Fruit fly (Drosophila melanogaster) whole organism, embryonic: ENCODE data around the gene lectin-28C.

Source experiments
- Atf-2 ChIP-seq: fragments of 200-800 bp; sonication (Bioruptor generic); optimal IDR thresholded peaks from 2 replicates; lab custom pipeline; 2016; ENCODE audit warnings: missing biosample characterization, missing genetic modification characterization
- Awh ChIP-seq: fragments of 200-800 bp; sonication (Bioruptor generic); IDR thresholded peaks from 2 replicates; pipeline ENCODE4, ENCODE4 v1.3.6; 2022; ENCODE audit warnings: missing biosample characterization, missing genetic modification characterization
- CG12219 ChIP-seq: fragments of 200-800 bp; sonication (Bioruptor generic); optimal IDR thresholded peaks from 3 replicates; lab custom pipeline; 2018; ENCODE audit warnings: missing biosample characterization, mild to moderate bottlenecking, missing genetic modification characterization
- CG1233 ChIP-seq: fragments of 200-800 bp; sonication (Bioruptor generic); optimal IDR thresholded peaks from 4 replicates; lab custom pipeline; 2018; ENCODE audit warnings: missing biosample characterization, mild to moderate bottlenecking, missing genetic modification characterization
- CG12391 ChIP-seq: fragments of 200-800 bp; sonication (Bioruptor generic); optimal IDR thresholded peaks from 3 replicates; lab custom pipeline; 2018; ENCODE audit warnings: missing biosample characterization, mild to moderate bottlenecking, missing genetic modification characterization, moderate library complexity
- CG13894 ChIP-seq: fragments of 200-800 bp; sonication (Bioruptor generic); optimal IDR thresholded peaks from 3 replicates; lab custom pipeline; 2018; ENCODE audit warnings: missing biosample characterization, mild to moderate bottlenecking, missing genetic modification characterization, moderate library complexity
- CG17186 ChIP-seq: fragments of 200-800 bp; sonication (Bioruptor generic); optimal IDR thresholded peaks from 3 replicates; lab custom pipeline; 2017; ENCODE audit warnings: missing biosample characterization, missing genetic modification reagents, missing genetic modification characterization
- CG1792 ChIP-seq: fragments of 200-800 bp; sonication (Bioruptor generic); optimal IDR thresholded peaks from 2 replicates; lab custom pipeline; 2016; ENCODE audit warnings: missing biosample characterization, missing genetic modification characterization
- CG18011 ChIP-seq: fragments of 200-800 bp; sonication (Bioruptor generic); optimal IDR thresholded peaks from 2 replicates; lab custom pipeline; 2017; ENCODE audit warnings: missing biosample characterization, missing genetic modification characterization, mild to moderate bottlenecking, moderate library complexity, missing genotype
- CG2129 ChIP-seq: fragments of 200-800 bp; sonication (Bioruptor generic); IDR thresholded peaks from 2 replicates; pipeline ENCODE4 v1.3.6; 2022; ENCODE audit warnings: missing biosample characterization, missing genetic modification characterization; ENCODE audit not compliant: partially characterized antibody
- CG34422 ChIP-seq: fragments of 200-800 bp; sonication (Bioruptor generic); IDR thresholded peaks from 3 replicates; pipeline ENCODE4 v1.3.6; 2022; ENCODE audit warnings: missing biosample characterization, missing genetic modification characterization
- CG42726 ChIP-seq: fragments of 200-800 bp; sonication (Bioruptor generic); IDR thresholded peaks from 2 replicates; pipeline ENCODE4 v1.3.6; 2022; ENCODE audit warnings: missing biosample characterization, missing genetic modification characterization; ENCODE audit not compliant: partially characterized antibody
- CG4282 ChIP-seq: fragments of 200-800 bp; sonication (Bioruptor generic); optimal IDR thresholded peaks from 2 replicates; lab custom pipeline; 2016; ENCODE audit warnings: missing biosample characterization, missing genetic modification characterization
- CG4707 ChIP-seq: fragments of 200-800 bp; sonication (Bioruptor generic); optimal IDR thresholded peaks from 2 replicates; lab custom pipeline; 2018; ENCODE audit warnings: missing biosample characterization, mild to moderate bottlenecking, missing genetic modification characterization, moderate library complexity
- CG6854 ChIP-seq: fragments of 200-800 bp; sonication (Bioruptor generic); optimal IDR thresholded peaks from 3 replicates; lab custom pipeline; 2017; ENCODE audit warnings: missing biosample characterization, mild to moderate bottlenecking, missing genetic modification characterization
- CG7357 ChIP-seq: fragments of 200-800 bp; sonication (Bioruptor generic); IDR thresholded peaks from 3 replicates; pipeline ENCODE4 v1.3.6; 2022; ENCODE audit warnings: missing biosample characterization, missing genetic modification characterization
- CG8089 ChIP-seq: fragments of 200-800 bp; sonication (Bioruptor generic); optimal IDR thresholded peaks from 3 replicates; lab custom pipeline; 2016; ENCODE audit warnings: missing biosample characterization, missing genetic modification characterization
- CG9876 ChIP-seq: fragments of 200-800 bp; sonication (Bioruptor generic); optimal IDR thresholded peaks from 2 replicates; lab custom pipeline; 2016; ENCODE audit warnings: missing biosample characterization, missing genetic modification characterization
- CG9932 ChIP-seq: fragments of 200-800 bp; sonication (Bioruptor generic); IDR thresholded peaks from 2 replicates; pipeline ENCODE4 v1.3.6; 2022; ENCODE audit warnings: missing biosample characterization, missing genetic modification characterization
- Deaf1 ChIP-seq: fragments of 200-800 bp; optimal IDR thresholded peaks from 3 replicates; lab custom pipeline; 2019; ENCODE audit warnings: missing biosample characterization, mild to moderate bottlenecking, missing genetic modification characterization, moderate library complexity
- Fer1 ChIP-seq: fragments of 200-800 bp; sonication (Bioruptor generic); optimal IDR thresholded peaks from 2 replicates; lab custom pipeline; 2017; ENCODE audit warnings: missing biosample characterization, mild to moderate bottlenecking, missing genetic modification characterization
- Kr ChIP-seq: fragments of 200-800 bp; sonication (Bioruptor generic); optimal IDR thresholded peaks from 2 replicates; lab custom pipeline; 2017; ENCODE audit warnings: missing biosample characterization, mild to moderate bottlenecking, missing genetic modification characterization
- Mad ChIP-seq: fragments of 200-800 bp; sonication (Bioruptor generic); optimal IDR thresholded peaks from 2 replicates; lab custom pipeline; 2016; ENCODE audit warnings: missing biosample characterization, missing genetic modification characterization
- Max ChIP-seq: fragments of 200-800 bp; sonication (Bioruptor generic); optimal IDR thresholded peaks from 2 replicates; lab custom pipeline; 2016; ENCODE audit warnings: missing biosample characterization, mild to moderate bottlenecking, missing genetic modification characterization
- Nf-YA ChIP-seq: fragments of 200-800 bp; sonication (Bioruptor generic); IDR thresholded peaks from 2 replicates; pipeline ENCODE4 v1.3.6; 2022; ENCODE audit warnings: missing biosample characterization, missing genetic modification characterization
- NfI ChIP-seq: fragments of 200-800 bp; sonication (Bioruptor generic); optimal IDR thresholded peaks from 3 replicates; lab custom pipeline; 2018; ENCODE audit warnings: missing biosample characterization, mild to moderate bottlenecking, missing genetic modification characterization, moderate library complexity
- Poxn ChIP-seq: fragments of 200-800 bp; sonication (Bioruptor generic); IDR thresholded peaks from 2 replicates; pipeline ENCODE4 v1.3.6; 2022; ENCODE audit warnings: missing biosample characterization, missing genetic modification characterization
- Xbp1 ChIP-seq: fragments of 200-800 bp; sonication (Bioruptor generic); optimal IDR thresholded peaks from 3 replicates; lab custom pipeline; 2016; ENCODE audit warnings: missing biosample characterization, mild to moderate bottlenecking, missing genetic modification characterization
- ap ChIP-seq: fragments of 200-800 bp; sonication (Bioruptor generic); IDR thresholded peaks from 2 replicates; pipeline ENCODE4 v1.3.6; 2022; ENCODE audit warnings: missing biosample characterization, missing genetic modification characterization
- caup ChIP-seq: fragments of 200-800 bp; sonication (Bioruptor generic); optimal IDR thresholded peaks from 3 replicates; lab custom pipeline; 2017; ENCODE audit warnings: missing biosample characterization, mild to moderate bottlenecking, missing genetic modification characterization, moderate library complexity; ENCODE audit not compliant: severe bottlenecking
- crol ChIP-seq: fragments of 200-800 bp; sonication (Bioruptor generic); IDR thresholded peaks from 2 replicates; pipeline ENCODE4 v1.3.6; 2022; ENCODE audit warnings: missing biosample characterization, missing genetic modification characterization
- gfzf ChIP-seq: fragments of 200-800 bp; sonication (Bioruptor generic); optimal IDR thresholded peaks from 2 replicates; lab custom pipeline; 2016; ENCODE audit warnings: missing biosample characterization, mild to moderate bottlenecking, missing genetic modification characterization, moderate library complexity
- gsb ChIP-seq: fragments of 200-800 bp; sonication (Bioruptor generic); IDR thresholded peaks from 2 replicates; pipeline ENCODE4 v1.3.6; 2022; ENCODE audit warnings: missing biosample characterization, missing genetic modification characterization
- hkb ChIP-seq, 2 experiments: fragments of 200-800 bp in 1 of 2; fragments of >200 bp in 1 of 2; sonication (Bioruptor generic) in 1 of 2; IDR thresholded peaks in 1 of 2; optimal IDR thresholded peaks in 1 of 2; 2 replicates each; pipeline versions ENCODE4 v1.3.6 to Lab custom; 2017 to 2022; ENCODE audit warnings: missing biosample characterization in 1 of 2, missing genetic modification characterization in 1 of 2
- jing ChIP-seq: fragments of 200-800 bp; sonication (Bioruptor generic); optimal IDR thresholded peaks from 2 replicates; lab custom pipeline; 2018; ENCODE audit warnings: missing biosample characterization, mild to moderate bottlenecking, missing genetic modification characterization
- kay ChIP-seq: fragments of 200-800 bp; sonication (Bioruptor generic); optimal IDR thresholded peaks from 2 replicates; lab custom pipeline; 2016; ENCODE audit warnings: missing biosample characterization, missing genetic modification characterization
- ken ChIP-seq: fragments of 200-800 bp; sonication (Bioruptor generic); IDR thresholded peaks from 3 replicates; pipeline ENCODE4 v1.3.6; 2022; ENCODE audit warnings: missing biosample characterization, missing genetic modification characterization
- knrl ChIP-seq: fragments of 200-800 bp; sonication (Bioruptor generic); IDR thresholded peaks from 3 replicates; pipeline ENCODE4 v1.3.6; 2022; ENCODE audit warnings: missing biosample characterization, missing genetic modification characterization; ENCODE audit not compliant: partially characterized antibody
- lov ChIP-seq, 2 experiments: fragments of 200-800 bp in 1 of 2; fragments of >200 bp in 1 of 2; sonication (Bioruptor generic) in 1 of 2; IDR thresholded peaks in 1 of 2; optimal IDR thresholded peaks in 1 of 2; 2 replicates in 1 of 2; 3 replicates in 1 of 2; pipeline versions ENCODE4 v1.3.6 to Lab custom; 2017 to 2022; ENCODE audit warnings: missing biosample characterization in 1 of 2, missing genetic modification characterization in 1 of 2
- onecut ChIP-seq: fragments of 200-800 bp; sonication (Bioruptor generic); IDR thresholded peaks from 2 replicates; pipeline ENCODE4 v1.3.6; 2022; ENCODE audit warnings: missing biosample characterization, missing genetic modification characterization
- pho ChIP-seq: fragments of 200-800 bp; sonication (Bioruptor generic); optimal IDR thresholded peaks from 2 replicates; lab custom pipeline; 2016; ENCODE audit warnings: missing biosample characterization, missing genetic modification characterization
- prd ChIP-seq, 3 experiments: fragments of >200 bp in 2 of 3; fragments of 200-800 bp in 1 of 3; sonication (Bioruptor generic) in 1 of 3; optimal IDR thresholded peaks in 2 of 3; IDR thresholded peaks in 1 of 3; 2 replicates in 2 of 3; 3 replicates in 1 of 3; pipeline versions ENCODE4 v1.3.6 to Lab custom; 2017 to 2022; ENCODE audit warnings: missing biosample characterization in 1 of 3, missing genetic modification characterization in 1 of 3
- scrt ChIP-seq: fragments of 200-800 bp; sonication (Bioruptor generic); optimal IDR thresholded peaks from 2 replicates; lab custom pipeline; 2018; ENCODE audit warnings: missing biosample characterization, mild to moderate bottlenecking, missing genetic modification characterization, moderate library complexity
- sob ChIP-seq: fragments of 200-800 bp; sonication (Bioruptor generic); IDR thresholded peaks from 2 replicates; pipeline ENCODE4 v1.3.6; 2022; ENCODE audit warnings: missing biosample characterization, missing genetic modification characterization
- vvl ChIP-seq: fragments of 200-800 bp; sonication (Bioruptor generic); IDR thresholded peaks from 2 replicates; pipeline ENCODE4 v1.3.6; 2022; ENCODE audit warnings: missing biosample characterization, missing genetic modification characterization
- wor ChIP-seq: fragments of 200-800 bp; sonication (Bioruptor generic); IDR thresholded peaks from 2 replicates; pipeline ENCODE4 v1.3.6; 2022; ENCODE audit warnings: missing biosample characterization, missing genetic modification characterization
- zfh1 ChIP-seq: fragments of 200-800 bp; sonication (Bioruptor generic); IDR thresholded peaks from 3 replicates; pipeline ENCODE4 v1.3.6; 2022; ENCODE audit warnings: missing biosample characterization, missing genetic modification characterization
- zfh2 ChIP-seq: fragments of 200-800 bp; sonication (Bioruptor generic); optimal IDR thresholded peaks from 2 replicates; lab custom pipeline; 2016; ENCODE audit warnings: missing biosample characterization, missing genetic modification characterization

lectin-28C gene

dm6 chr2L:7821279-7821848, 35.5 kb upstream of the lectin-28C start (continued):
- TF ChIP-seq zfh1: peak; percentile 60; the same call in 2 of the 3 replicates
- TF ChIP-seq sob: peak; percentile 75
- TF ChIP-seq CG12391 (tag; lab: Kevin White, UChicago): peak; percentile 51
- peak; percentile 20 for TF ChIP-seq gfzf (GFP tag; lab: Kevin White, UChicago)
- TF ChIP-seq knrl (GFP tag; lab: Robert Waterston, UW): peak; percentile 86
- no peak for TF ChIP-seq Poxn (GFP tag; lab: Robert Waterston, UW)
- no peak for TF ChIP-seq wor (GFP tag; lab: Robert Waterston, UW)
- no peak for TF ChIP-seq Atf-2 (GFP tag; lab: Kevin White, UChicago)
- TF ChIP-seq CG7357 (GFP tag; lab: Robert Waterston, UW): no peak
- TF ChIP-seq CG6854 (GFP tag; lab: Kevin White, UChicago): peak; percentile 42
- no peak for TF ChIP-seq Awh
- no peak for TF ChIP-seq jing
- TF ChIP-seq Fer1 (GFP tag; lab: Kevin White, UChicago): peak; percentile 52
- peak; percentile 34 for TF ChIP-seq pho
- TF ChIP-seq scrt (GFP tag; lab: Kevin White, UChicago): peak; percentile 79
- peak; percentile 69; the same call in 1 of the 2 replicates for TF ChIP-seq vvl (GFP tag; lab: Robert Waterston, UW)
- no peak for TF ChIP-seq ap (GFP tag; lab: Robert Waterston, UW)
- 0 out of 2 replicates have a peak, but pooled peaks have one; percentile 10 for TF ChIP-seq onecut (GFP tag; lab: Robert Waterston, UW)
- TF ChIP-seq NfI (GFP tag; lab: Kevin White, UChicago): peak; percentile 61
- TF ChIP-seq CG12219 (GFP tag; lab: Kevin White, UChicago): peak; percentile 10
- TF ChIP-seq Deaf1 (tag; lab: Kevin White, UChicago): no peak
- peak; percentile 71 for TF ChIP-seq zfh2 (GFP tag; lab: Kevin White, UChicago)
- no peak for TF ChIP-seq hkb (optimal IDR thresholded peaks at IDR 0.05; lab: Kevin White, UChicago)
- TF ChIP-seq hkb (GFP tag; IDR thresholded peaks at IDR 0.05; lab: Robert Waterston, UW): peak; percentile 59
- TF ChIP-seq Nf-YA: no peak
- no peak for TF ChIP-seq gsb (GFP tag; lab: Robert Waterston, UW)
- peak; percentile 12 for TF ChIP-seq CG17186 (GFP tag; lab: Kevin White, UChicago)
- peak; percentile 75 for TF ChIP-seq Xbp1 (GFP tag; lab: Kevin White, UChicago)
- TF ChIP-seq Kr (GFP tag; lab: Kevin White, UChicago): no peak
- TF ChIP-seq kay (GFP tag; lab: Kevin White, UChicago): no peak
- peak; percentile 59 for TF ChIP-seq CG2129 (GFP tag; lab: Robert Waterston, UW)
- TF ChIP-seq CG34422 (GFP tag; lab: Robert Waterston, UW): peak; percentile 73; the same call in 1 of the 3 replicates
- TF ChIP-seq caup: peak; percentile 36
- no peak for TF ChIP-seq lov (optimal IDR thresholded peaks at IDR 0.05; lab: Kevin White, UChicago)
- 0 out of 3 replicates have a peak, but pooled peaks have one; percentile 62 for TF ChIP-seq lov (GFP tag; IDR thresholded peaks at IDR 0.05; lab: Robert Waterston, UW)
- TF ChIP-seq CG18011 (GFP tag; lab: Kevin White, UChicago): peak; percentile 80
- no peak for TF ChIP-seq prd (optimal IDR thresholded peaks at IDR 0.05; lab: Kevin White, UChicago)
- peak; percentile 62 for TF ChIP-seq prd (GFP tag; IDR thresholded peaks at IDR 0.05; lab: Robert Waterston, UW)
- peak; percentile 24 for TF ChIP-seq CG9876
- peak; percentile 76 for TF ChIP-seq CG9932 (GFP tag; lab: Robert Waterston, UW)
- TF ChIP-seq ken: 0 out of 3 replicates have a peak, but pooled peaks have one; percentile 56
- peak; percentile 36 for TF ChIP-seq CG8089 (GFP tag; lab: Kevin White, UChicago)
- peak; percentile 56 for TF ChIP-seq Mad (GFP tag; lab: Kevin White, UChicago)
- no peak for TF ChIP-seq CG4707 (GFP tag; lab: Kevin White, UChicago)
- peak; percentile 71; the same call in 1 of the 2 replicates for TF ChIP-seq CG42726 (GFP tag; lab: Robert Waterston, UW)
- TF ChIP-seq CG13894 (tag; lab: Kevin White, UChicago): no peak
- peak; percentile 44 for TF ChIP-seq CG1792
- peak; percentile 58 for TF ChIP-seq Max (GFP tag; lab: Kevin White, UChicago)
- no peak for TF ChIP-seq CG1233
- TF ChIP-seq crol (GFP tag; lab: Robert Waterston, UW): no peak
- no peak for TF ChIP-seq CG4282 (GFP tag; lab: Kevin White, UChicago)
